Fruit fly (Drosophila melanogaster) whole organism, embryonic: Measurements from ENCODE around the gene pes.

ENCODE experiments used
- CG10462 ChIP-seq: fragments of 200-800 bp; sonication (Bioruptor generic); optimal IDR thresholded peaks from 2 replicates; lab custom pipeline; 2016; ENCODE audit warnings: missing biosample characterization, missing genetic modification characterization
- CG10959 ChIP-seq: fragments of 200-800 bp; sonication (Bioruptor generic); IDR thresholded peaks from 2 replicates; pipeline ENCODE4 v1.3.6; 2022; ENCODE audit warnings: missing biosample characterization, missing genetic modification characterization
- CG11398 ChIP-seq: fragments of 200-800 bp; sonication (Bioruptor generic); optimal IDR thresholded peaks from 2 replicates; lab custom pipeline; 2016; ENCODE audit warnings: missing biosample characterization, missing genetic modification characterization
- CG11695 ChIP-seq: fragments of 200-800 bp; sonication (Bioruptor generic); IDR thresholded peaks from 3 replicates; pipeline ENCODE4 v1.3.6; 2022; ENCODE audit warnings: missing biosample characterization, missing genetic modification characterization
- CG12236 ChIP-seq: fragments of 200-800 bp; sonication (Bioruptor generic); optimal IDR thresholded peaks from 2 replicates; lab custom pipeline; 2016; ENCODE audit warnings: missing biosample characterization, missing genetic modification characterization
- CG12659 ChIP-seq: fragments of 200-800 bp; sonication (Bioruptor generic); optimal IDR thresholded peaks from 3 replicates; lab custom pipeline; 2017; ENCODE audit warnings: mild to moderate bottlenecking, missing biosample characterization, missing genetic modification reagents, missing genetic modification characterization
- CG12744 ChIP-seq: fragments of 200-800 bp; sonication (Bioruptor generic); optimal IDR thresholded peaks from 2 replicates; lab custom pipeline; 2016; ENCODE audit warnings: missing biosample characterization, missing genetic modification characterization
- CG14710 ChIP-seq: fragments of 200-800 bp; sonication (Bioruptor generic); optimal IDR thresholded peaks from 3 replicates; lab custom pipeline; 2019; ENCODE audit warnings: missing biosample characterization, mild to moderate bottlenecking, missing genetic modification characterization, moderate library complexity
- CG17802 ChIP-seq: fragments of 200-800 bp; sonication (Bioruptor generic); optimal IDR thresholded peaks from 2 replicates; lab custom pipeline; 2018; ENCODE audit warnings: missing biosample characterization, mild to moderate bottlenecking, missing genetic modification characterization, moderate library complexity
- CG17829 ChIP-seq: fragments of 200-800 bp; optimal IDR thresholded peaks from 2 replicates; lab custom pipeline; 2019; ENCODE audit warnings: missing biosample characterization, mild to moderate bottlenecking, missing genetic modification characterization, moderate library complexity
- CG42726 ChIP-seq: fragments of 200-800 bp; sonication (Bioruptor generic); IDR thresholded peaks from 2 replicates; pipeline ENCODE4 v1.3.6; 2022; ENCODE audit warnings: missing biosample characterization, missing genetic modification characterization; ENCODE audit not compliant: partially characterized antibody
- CG4404 ChIP-seq: fragments of 200-800 bp; sonication (Bioruptor generic); IDR thresholded peaks from 2 replicates; pipeline ENCODE4 v1.3.6; 2022; ENCODE audit warnings: missing biosample characterization, missing genetic modification characterization
- CG6272 ChIP-seq: fragments of 200-800 bp; sonication (Bioruptor generic); IDR thresholded peaks from 2 replicates; pipeline ENCODE4 v1.3.6; 2022; ENCODE audit warnings: missing biosample characterization, missing genetic modification characterization
- CG7786 ChIP-seq: fragments of 200-800 bp; sonication (Bioruptor generic); optimal IDR thresholded peaks from 2 replicates; lab custom pipeline; 2016; ENCODE audit warnings: missing biosample characterization, missing genetic modification characterization
- CTCF ChIP-seq: fragments of 200-800 bp; sonication (Bioruptor generic); optimal IDR thresholded peaks from 2 replicates; lab custom pipeline; 2017; ENCODE audit warnings: missing biosample characterization, mild to moderate bottlenecking, missing genetic modification characterization, moderate library complexity
- Camta ChIP-seq: fragments of 200-800 bp; sonication (Bioruptor generic); optimal IDR thresholded peaks from 2 replicates; lab custom pipeline; 2016; ENCODE audit warnings: missing biosample characterization, missing genetic modification characterization
- D ChIP-seq, 2 experiments: fragments of 200-800 bp in 1 of 2; fragments of >200 bp in 1 of 2; sonication (Bioruptor generic) in 1 of 2; optimal IDR thresholded peaks; 2 replicates in 1 of 2; 3 replicates in 1 of 2; lab custom pipeline; 2017; ENCODE audit warnings: mild to moderate bottlenecking in 1 of 2, missing biosample characterization in 1 of 2, missing genetic modification characterization in 1 of 2, missing genetic modification reagents in 1 of 2
- Dip3 ChIP-seq: fragments of 200-800 bp; sonication (Bioruptor generic); optimal IDR thresholded peaks from 3 replicates; lab custom pipeline; 2016; ENCODE audit warnings: missing biosample characterization, missing genetic modification characterization
- Drgx ChIP-seq: fragments of 200-800 bp; sonication (Bioruptor generic); IDR thresholded peaks from 2 replicates; pipeline ENCODE4 v1.3.6; 2022; ENCODE audit warnings: missing biosample characterization, missing genetic modification characterization
- E2f2 ChIP-seq: fragments of 200-800 bp; sonication (Bioruptor generic); IDR thresholded peaks from 2 replicates; pipeline ENCODE4 v1.3.6; 2022; ENCODE audit warnings: missing biosample characterization, missing genetic modification characterization
- Eip74EF ChIP-seq, 2 experiments: fragments of 200-800 bp in 1 of 2; fragments of >200 bp in 1 of 2; sonication (Bioruptor generic) in 1 of 2; optimal IDR thresholded peaks; 2 replicates each; lab custom pipeline; 2017 to 2019; ENCODE audit warnings: missing biosample characterization in 2 of 2, missing genetic modification characterization in 2 of 2, mild to moderate bottlenecking in 1 of 2, moderate library complexity in 1 of 2
- Gug ChIP-seq: fragments of 200-800 bp; sonication (Bioruptor generic); IDR thresholded peaks from 4 replicates; pipeline ENCODE4 v1.3.6; 2022; ENCODE audit warnings: missing biosample characterization, missing genetic modification characterization
- H15 ChIP-seq: fragments of 200-800 bp; sonication (Bioruptor generic); IDR thresholded peaks from 3 replicates; pipeline ENCODE4 v1.3.6; 2022; ENCODE audit warnings: missing biosample characterization, missing genetic modification characterization
- HLH54F ChIP-seq: fragments of 200-800 bp; sonication (Bioruptor generic); optimal IDR thresholded peaks from 3 replicates; lab custom pipeline; 2016; ENCODE audit warnings: missing biosample characterization, missing genetic modification characterization
- Hr51 ChIP-seq, 2 experiments: fragments of 200-800 bp; sonication (Bioruptor generic); optimal IDR thresholded peaks; 2 replicates in 1 of 2; 3 replicates in 1 of 2; lab custom pipeline; 2016 to 2018; ENCODE audit warnings: missing biosample characterization in 2 of 2, missing genetic modification characterization in 2 of 2, mild to moderate bottlenecking in 1 of 2, moderate library complexity in 1 of 2
- Max ChIP-seq: fragments of 200-800 bp; sonication (Bioruptor generic); optimal IDR thresholded peaks from 2 replicates; lab custom pipeline; 2016; ENCODE audit warnings: missing biosample characterization, mild to moderate bottlenecking, missing genetic modification characterization
- NC2β ChIP-seq: fragments of 200-800 bp; sonication (Bioruptor generic); optimal IDR thresholded peaks from 2 replicates; lab custom pipeline; 2016; ENCODE audit warnings: missing biosample characterization, missing genetic modification characterization
- Nf-YC ChIP-seq: fragments of 200-800 bp; optimal IDR thresholded peaks from 3 replicates; lab custom pipeline; 2019; ENCODE audit warnings: missing biosample characterization, mild to moderate bottlenecking, missing genetic modification characterization, moderate library complexity
- Opbp ChIP-seq: fragments of 200-800 bp; sonication (Bioruptor generic); IDR thresholded peaks from 3 replicates; pipeline ENCODE4 v1.3.6; 2022; ENCODE audit warnings: missing biosample characterization, missing genetic modification characterization; ENCODE audit not compliant: partially characterized antibody
- Sry-β ChIP-seq: fragments of 200-800 bp; sonication (Bioruptor generic); optimal IDR thresholded peaks from 2 replicates; lab custom pipeline; 2018; ENCODE audit warnings: missing biosample characterization, mild to moderate bottlenecking, missing genetic modification characterization, moderate library complexity
- ara ChIP-seq: fragments of 200-800 bp; sonication (Bioruptor generic); IDR thresholded peaks from 2 replicates; pipeline ENCODE4 v1.3.6; 2022; ENCODE audit warnings: missing biosample characterization, missing genetic modification characterization
- crp ChIP-seq, 2 experiments: fragments of 200-800 bp; sonication (Bioruptor generic); optimal IDR thresholded peaks; 2 replicates in 1 of 2; 3 replicates in 1 of 2; lab custom pipeline; 2017; ENCODE audit warnings: missing biosample characterization in 2 of 2, missing genetic modification characterization in 2 of 2, mild to moderate bottlenecking in 1 of 2, moderate library complexity in 1 of 2
- dm ChIP-seq: fragments of 200-800 bp; sonication (Bioruptor generic); optimal IDR thresholded peaks from 3 replicates; lab custom pipeline; 2016; ENCODE audit warnings: missing biosample characterization, missing genetic modification characterization
- dmrt11E ChIP-seq: fragments of 200-800 bp; sonication (Bioruptor generic); optimal IDR thresholded peaks from 3 replicates; lab custom pipeline; 2018; ENCODE audit warnings: missing biosample characterization, mild to moderate bottlenecking, missing genetic modification characterization, moderate library complexity
- exex ChIP-seq: fragments of 200-800 bp; sonication (Bioruptor generic); optimal IDR thresholded peaks from 4 replicates; lab custom pipeline; 2018; ENCODE audit warnings: missing biosample characterization, mild to moderate bottlenecking, missing genetic modification characterization, moderate library complexity
- eyg ChIP-seq: fragments of 200-800 bp; sonication (Bioruptor generic); optimal IDR thresholded peaks from 3 replicates; lab custom pipeline; 2016; ENCODE audit warnings: missing biosample characterization, missing genetic modification characterization
- hkb ChIP-seq, 2 experiments: fragments of 200-800 bp in 1 of 2; fragments of >200 bp in 1 of 2; sonication (Bioruptor generic) in 1 of 2; IDR thresholded peaks in 1 of 2; optimal IDR thresholded peaks in 1 of 2; 2 replicates each; pipeline versions ENCODE4 v1.3.6 to Lab custom; 2017 to 2022; ENCODE audit warnings: missing biosample characterization in 1 of 2, missing genetic modification characterization in 1 of 2
- jigr1 ChIP-seq: fragments of 200-800 bp; sonication (Bioruptor generic); IDR thresholded peaks from 3 replicates; pipeline ENCODE4 v1.3.6; 2022; ENCODE audit warnings: missing biosample characterization, missing genetic modification characterization
- lilli ChIP-seq: fragments of 200-800 bp; sonication (Bioruptor generic); optimal IDR thresholded peaks from 3 replicates; lab custom pipeline; 2016; ENCODE audit warnings: missing biosample characterization, missing genetic modification characterization
- nerfin-2 ChIP-seq: fragments of 200-800 bp; sonication (Bioruptor generic); IDR thresholded peaks from 2 replicates; pipeline ENCODE4 v1.3.6; 2022; ENCODE audit warnings: missing biosample characterization, missing genetic modification characterization; ENCODE audit not compliant: partially characterized antibody
- oc ChIP-seq: fragments of 200-800 bp; sonication (Bioruptor generic); optimal IDR thresholded peaks from 2 replicates; lab custom pipeline; 2018; ENCODE audit warnings: missing biosample characterization, mild to moderate bottlenecking, missing genetic modification characterization, moderate library complexity
- run ChIP-seq: fragments of 200-800 bp; sonication (Bioruptor generic); optimal IDR thresholded peaks from 3 replicates; lab custom pipeline; 2018; ENCODE audit warnings: missing biosample characterization, mild to moderate bottlenecking, missing genetic modification characterization
- salm ChIP-seq: fragments of 200-800 bp; sonication (Bioruptor generic); optimal IDR thresholded peaks from 2 replicates; lab custom pipeline; 2018; ENCODE audit warnings: missing biosample characterization, mild to moderate bottlenecking, missing genetic modification characterization
- sens ChIP-seq: fragments of 200-800 bp; sonication (Bioruptor generic); peaks from one replicate; lab custom pipeline; 2016; ENCODE audit warnings: missing biosample characterization, missing genetic modification characterization
- sisA ChIP-seq: fragments of 200-800 bp; sonication (Bioruptor generic); IDR thresholded peaks from 2 replicates; pipeline ENCODE4 v1.3.6; 2022; ENCODE audit warnings: missing biosample characterization, missing genetic modification characterization
- sug ChIP-seq: fragments of 200-800 bp; optimal IDR thresholded peaks from 2 replicates; lab custom pipeline; 2019; ENCODE audit warnings: missing biosample characterization, mild to moderate bottlenecking, missing genetic modification characterization, moderate library complexity
- tin ChIP-seq: fragments of 200-800 bp; sonication (Bioruptor generic); optimal IDR thresholded peaks from 3 replicates; lab custom pipeline; 2016; ENCODE audit warnings: missing biosample characterization, missing genetic modification characterization
- trem ChIP-seq: fragments of 200-800 bp; optimal IDR thresholded peaks from 3 replicates; lab custom pipeline; 2019; ENCODE audit warnings: missing biosample characterization, mild to moderate bottlenecking, missing genetic modification characterization, moderate library complexity
- vfl ChIP-seq: fragments of 200-800 bp; sonication (Bioruptor generic); optimal IDR thresholded peaks from 2 replicates; lab custom pipeline; 2016; ENCODE audit warnings: missing biosample characterization, missing genetic modification characterization

pes gene

DNA sequence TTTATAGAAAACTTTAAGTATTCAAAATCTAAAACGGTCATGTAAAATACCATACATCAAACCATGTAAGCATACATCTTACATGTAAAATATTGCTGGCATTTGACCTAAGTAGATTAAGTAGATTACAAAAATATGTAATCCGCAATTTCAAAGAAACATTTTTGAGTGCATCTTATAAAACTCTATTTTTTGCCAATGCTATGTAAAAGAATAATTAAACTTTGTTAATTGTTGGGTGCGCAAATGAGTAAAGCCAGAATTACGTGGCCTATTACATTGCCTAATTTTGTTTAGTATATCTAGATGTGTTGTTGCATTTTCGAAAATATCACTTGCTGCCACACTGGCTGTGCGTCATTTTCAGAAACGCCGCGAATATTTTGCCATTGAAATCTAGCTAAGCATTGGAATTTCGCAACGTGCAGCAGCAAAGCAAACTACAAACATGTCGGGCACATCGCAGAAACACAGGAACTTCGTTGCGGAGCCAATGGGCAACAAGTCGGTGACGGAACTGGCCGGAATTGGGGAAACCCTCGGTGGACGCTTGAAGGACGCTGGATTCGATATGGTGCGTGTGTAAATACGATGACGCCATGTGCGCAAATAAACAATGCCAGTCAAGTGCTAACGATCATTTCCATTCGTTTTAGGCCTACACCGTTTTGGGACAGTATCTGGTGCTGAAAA, 35.3 kb upstream of the pes start, which contains the start of gene baf (continued):
- TF ChIP-seq tin (GFP tag; lab: Kevin White, UChicago) (no peak), crp (GFP tag; optimal IDR thresholded peaks at IDR 0.05; lab: Kevin White, UChicago) (no peak), CG12236 (GFP tag; lab: Kevin White, UChicago) (no peak), Dip3 (GFP tag; lab: Kevin White, UChicago) (no peak), CG4404 (no peak), Max (GFP tag; lab: Kevin White, UChicago) (no peak), NC2β (GFP tag; lab: Kevin White, UChicago) (no peak), sug (no peak), ara (GFP tag; lab: Robert Waterston, UW) (no peak), Nf-YC (tag; lab: Kevin White, UChicago) (peak; percentile 17), CG10959 (GFP tag; lab: Robert Waterston, UW) (no peak), Hr51 (GFP tag; optimal IDR thresholded peaks at IDR 0.05; lab: Kevin White, UChicago) (no peak), CG12744 (no peak), trem (tag; lab: Kevin White, UChicago) (peak; percentile 47), sens (GFP tag; lab: Kevin White, UChicago) (peak; percentile 25), eyg (GFP tag; lab: Kevin White, UChicago) (peak; percentile 10), CG7786 (no peak), CG42726 (GFP tag; lab: Robert Waterston, UW) (peak; percentile 4; the same call in 1 of the 2 replicates), Gug (GFP tag; lab: Robert Waterston, UW) (no peak), sisA (GFP tag; lab: Robert Waterston, UW) (no peak), CG12659 (GFP tag; lab: Kevin White, UChicago) (peak; percentile 30), dm (GFP tag; lab: Kevin White, UChicago) (peak; percentile 17), hkb (optimal IDR thresholded peaks at IDR 0.05; lab: Kevin White, UChicago) (no peak), hkb (GFP tag; IDR thresholded peaks at IDR 0.05; lab: Robert Waterston, UW) (no peak), Drgx (no peak), dmrt11E (tag; lab: Kevin White, UChicago) (peak; percentile 2), CG17829 (tag; lab: Kevin White, UChicago) (no peak), nerfin-2 (GFP tag; lab: Robert Waterston, UW) (peak; percentile 37; the same call in 1 of the 2 replicates), CG10462 (GFP tag; lab: Kevin White, UChicago) (no peak), oc (tag; lab: Kevin White, UChicago) (no peak), Sry-β (GFP tag; lab: Kevin White, UChicago) (no peak), CG14710 (tag; lab: Kevin White, UChicago) (peak; percentile 40), CG11398 (GFP tag; lab: Kevin White, UChicago) (no peak), lilli (GFP tag; lab: Kevin White, UChicago) (no peak), salm (tag; lab: Kevin White, UChicago) (no peak), E2f2 (GFP tag; lab: Robert Waterston, UW) (peak; percentile 68), exex (no peak), jigr1 (GFP tag; lab: Robert Waterston, UW) (no peak), D (optimal IDR thresholded peaks at IDR 0.05; lab: Kevin White, UChicago) (peak; percentile 42), D (GFP tag; optimal IDR thresholded peaks at IDR 0.05; lab: Kevin White, UChicago) (no peak), CG6272 (GFP tag; lab: Robert Waterston, UW) (no peak), Eip74EF (GFP tag; optimal IDR thresholded peaks at IDR 0.05; lab: Kevin White, UChicago) (no peak), H15 (GFP tag; lab: Robert Waterston, UW) (no peak), CG11695 (GFP tag; lab: Robert Waterston, UW) (0 out of 3 replicates have a peak, but pooled peaks have one; percentile 28), CG17802 (tag; lab: Kevin White, UChicago) (no peak), vfl (GFP tag; lab: Kevin White, UChicago) (no peak), HLH54F (no peak), run (no peak), Opbp (no peak), Camta (GFP tag; lab: Kevin White, UChicago) (peak; percentile 4), CTCF (GFP tag; lab: Kevin White, UChicago) (peak; percentile 68)
